Fruit fly (Drosophila melanogaster): ENCODE results near the gene MKP-4.

The MKP-4 gene

DNA sequence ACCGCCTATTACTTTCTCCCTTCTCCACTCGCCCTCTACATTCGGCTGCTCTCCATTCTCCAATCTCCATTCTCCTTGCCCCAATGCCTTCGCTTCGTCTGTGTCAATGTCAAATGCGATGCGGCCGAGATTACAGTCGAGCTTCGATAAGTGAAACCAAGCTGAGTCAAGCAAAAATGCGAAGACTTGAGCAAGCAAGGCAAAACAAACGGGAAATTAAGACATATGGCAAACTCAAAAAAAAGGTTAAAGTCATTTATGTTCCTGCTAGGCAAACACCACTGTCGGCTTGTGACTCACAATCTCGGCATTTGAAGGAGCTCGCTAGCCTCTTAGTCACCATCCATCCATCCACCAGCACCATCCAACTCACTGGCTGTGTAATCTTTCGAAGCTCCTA, 45.5 kb downstream of the MKP-4 start (continued):
- TF ChIP-seq CG7963 (GFP tag; IDR thresholded peaks at IDR 0.05; ENCODE audit: partially characterized antibody) (no peak), ERR (GFP tag; optimal IDR thresholded peaks at IDR 0.05) (peak; percentile 98), CG12071 (GFP tag; optimal IDR thresholded peaks at IDR 0.05) (peak; percentile 91), CG8089 (GFP tag; optimal IDR thresholded peaks at IDR 0.05) (peak; percentile 96), CG1832 (GFP tag; optimal IDR thresholded peaks at IDR 0.05) (peak; percentile 13), gem (tag; optimal IDR thresholded peaks at IDR 0.05) (peak; percentile 97), gcm2 (GFP tag; optimal IDR thresholded peaks at IDR 0.05) (peak; percentile 88), CG13296 (GFP tag; optimal IDR thresholded peaks at IDR 0.05) (peak; percentile 87), btn (GFP tag; optimal IDR thresholded peaks at IDR 0.05) (peak; percentile 89), Hsf (GFP tag; optimal IDR thresholded peaks at IDR 0.05) (peak; percentile 97), CG5245 (GFP tag; optimal IDR thresholded peaks at IDR 0.05) (peak; percentile 96), CG18764 (GFP tag; optimal IDR thresholded peaks at IDR 0.05) (peak; percentile 91), CG4820 (GFP tag; optimal IDR thresholded peaks at IDR 0.05) (peak; percentile 95), ken (GFP tag; IDR thresholded peaks at IDR 0.05) (peak; percentile 97), CG11560 (tag; IDR thresholded peaks at IDR 0.05) (peak; percentile 85), Scr (GFP tag; IDR thresholded peaks at IDR 0.05; ENCODE audit: partially characterized antibody) (no peak), pho (GFP tag; optimal IDR thresholded peaks at IDR 0.05) (peak; percentile 96), CG10321 (GFP tag; IDR thresholded peaks at IDR 0.05) (peak; percentile 78), CG1647 (GFP tag; optimal IDR thresholded peaks at IDR 0.05) (peak; percentile 94), CG17568 (GFP tag; optimal IDR thresholded peaks at IDR 0.05) (no peak), CHES-1-like (GFP tag; optimal IDR thresholded peaks at IDR 0.05) (peak; percentile 98), dmrt99B (tag; optimal IDR thresholded peaks at IDR 0.05) (peak; percentile 93), CG10979 (tag; optimal IDR thresholded peaks at IDR 0.05) (peak; percentile 93), gsb (GFP tag; IDR thresholded peaks at IDR 0.05) (peak; percentile 84), caup (GFP tag; optimal IDR thresholded peaks at IDR 0.05; ENCODE audit: severe bottlenecking) (peak; percentile 90), org-1 (GFP tag; optimal IDR thresholded peaks at IDR 0.05) (peak; percentile 96), stwl (tag; optimal IDR thresholded peaks at IDR 0.05) (peak; percentile 59), CG6254 (GFP tag; optimal IDR thresholded peaks at IDR 0.05) (peak; percentile 91), Dad (GFP tag; optimal IDR thresholded peaks at IDR 0.05) (peak; percentile 97), Dek (tag; optimal IDR thresholded peaks at IDR 0.05) (peak; percentile 94), Stat92E (GFP tag; optimal IDR thresholded peaks at IDR 0.05) (peak in 1 of 3 experiments; percentile 90), nerfin-2 (GFP tag; IDR thresholded peaks at IDR 0.05; ENCODE audit: partially characterized antibody) (no peak), CrebB (tag; optimal IDR thresholded peaks at IDR 0.05) (peak; percentile 94), usp (GFP tag; optimal IDR thresholded peaks at IDR 0.05) (no peak), Xbp1 (GFP tag; optimal IDR thresholded peaks at IDR 0.05) (peak; percentile 98), lab (GFP tag; optimal IDR thresholded peaks at IDR 0.05) (peak; percentile 95), nerfin-1 (tag; optimal IDR thresholded peaks at IDR 0.05) (peak; percentile 87), ab (GFP tag; optimal IDR thresholded peaks at IDR 0.05) (peak; percentile 94), CG16779 (GFP tag; IDR thresholded peaks at IDR 0.05) (peak; percentile 90), Hr51 (GFP tag; optimal IDR thresholded peaks at IDR 0.05) (peak; percentile 93 to 96), CG8290 (GFP tag; optimal IDR thresholded peaks at IDR 0.05) (peak; percentile 97), CG8290 (tag; optimal IDR thresholded peaks at IDR 0.05) (peak; percentile 92 to 98), Aef1 (GFP tag; IDR thresholded peaks at IDR 0.05) (peak; percentile 93), sqz (GFP tag; optimal IDR thresholded peaks at IDR 0.05) (peak; percentile 78), cwo (GFP tag; optimal IDR thresholded peaks at IDR 0.05) (peak; percentile 86), bigmax (GFP tag; optimal IDR thresholded peaks at IDR 0.05) (peak; percentile 36), vvl (GFP tag; IDR thresholded peaks at IDR 0.05) (peak; percentile 98), CG4730 (GFP tag; IDR thresholded peaks at IDR 0.05) (peak; percentile 90), dysf (GFP tag; IDR thresholded peaks at IDR 0.05) (peak; percentile 95), Doc2 (GFP tag; IDR thresholded peaks at IDR 0.05) (peak; percentile 56; the same call in 1 of the 2 replicates)

Measured in whole organism, embryonic.